Fruit fly (Drosophila melanogaster): ENCODE measurements around the gene CG6813.
A peak's percentile ranks its signal among the peaks of the same experiment; 100 is the strongest.

The CG6813 gene

DNA sequence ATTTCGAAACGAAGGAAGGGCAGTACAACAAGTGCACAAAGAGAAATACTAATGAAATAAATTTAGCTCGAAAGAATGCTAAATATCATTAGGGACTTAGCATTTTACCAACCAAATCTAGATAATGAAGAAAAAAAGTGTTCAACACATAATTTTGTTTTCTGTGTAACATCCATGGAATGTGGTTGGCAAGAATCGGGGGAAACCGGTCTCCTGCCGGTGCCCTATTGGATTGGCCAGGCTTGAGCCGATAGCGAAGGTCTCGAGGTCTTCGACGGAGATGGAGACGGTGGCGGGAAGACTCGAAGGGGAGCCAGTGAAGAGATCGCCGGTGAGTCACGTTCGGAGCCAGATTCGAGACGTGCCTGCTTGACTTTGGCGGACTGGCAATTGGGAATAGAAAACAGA is 31.4 kb upstream of the CG6813 start (continued):
- TF ChIP-seq CG4404 (GFP tag; IDR thresholded peaks at IDR 0.05) (peak; percentile 41), Dip3 (GFP tag; optimal IDR thresholded peaks at IDR 0.05) (peak; percentile 30), CG10321 (GFP tag; IDR thresholded peaks at IDR 0.05) (no peak), CG11695 (GFP tag; IDR thresholded peaks at IDR 0.05) (no peak), Rfx (GFP tag; IDR thresholded peaks at IDR 0.05) (peak; percentile 79), p53 (GFP tag; optimal IDR thresholded peaks at IDR 0.05) (no peak), CG14710 (tag; optimal IDR thresholded peaks at IDR 0.05) (peak; percentile 4), Pdp1 (GFP tag; optimal IDR thresholded peaks at IDR 0.05) (peak; percentile 15 to 43)

DNA sequence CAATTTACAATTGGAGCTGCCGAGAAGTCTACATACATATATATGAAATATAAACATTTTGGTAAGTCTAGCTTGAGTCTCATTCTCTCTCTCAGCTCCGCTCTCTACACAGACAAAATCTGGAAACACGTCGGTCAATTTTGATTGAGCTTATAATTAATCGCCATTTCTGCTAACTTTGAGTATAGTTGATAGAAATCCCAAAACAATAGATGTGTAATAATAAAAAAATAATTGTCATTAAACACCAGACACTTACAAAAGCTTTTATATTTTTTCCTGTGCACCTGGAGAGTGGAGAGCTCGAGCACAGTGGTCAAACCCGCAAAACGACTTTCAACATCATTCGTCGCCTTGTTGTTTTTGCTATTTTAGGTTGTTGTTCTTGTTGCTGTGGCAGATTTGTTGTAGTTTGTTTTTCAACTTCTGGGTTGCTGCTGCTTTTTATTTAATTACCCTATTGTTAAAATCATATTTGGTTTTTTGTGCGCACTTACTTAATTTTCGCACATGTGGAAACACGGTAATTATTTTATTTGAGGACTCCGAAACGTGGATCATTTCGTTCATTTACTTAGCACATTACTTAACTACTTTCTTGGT is 30.3 kb upstream of the CG6813 start:
- TF ChIP-seq Lhr (GFP tag; optimal IDR thresholded peaks at IDR 0.05) (peak; percentile 84), CG12299 (tag; optimal IDR thresholded peaks at IDR 0.05) (peak; percentile 95), hth (optimal IDR thresholded peaks at IDR 0.05) (no peak), chif (GFP tag; optimal IDR thresholded peaks at IDR 0.05) (peak; percentile 95 to 96), CG3995 (GFP tag; optimal IDR thresholded peaks at IDR 0.05) (peak; percentile 65), CG17612 (GFP tag; IDR thresholded peaks at IDR 0.05) (peak; percentile 94), nerfin-2 (GFP tag; IDR thresholded peaks at IDR 0.05; ENCODE audit: partially characterized antibody) (no peak), Doc3 (GFP tag; IDR thresholded peaks at IDR 0.05; ENCODE audit: partially characterized antibody) (0 out of 3 replicates have a peak, but pooled peaks have one; percentile 13), yki (optimal IDR thresholded peaks at IDR 0.05) (no peak), CG4730 (GFP tag; IDR thresholded peaks at IDR 0.05) (peak; percentile 95), lab (GFP tag; optimal IDR thresholded peaks at IDR 0.05) (peak; percentile 98), Aef1 (GFP tag; IDR thresholded peaks at IDR 0.05) (peak; percentile 96), Fer2 (tag; optimal IDR thresholded peaks at IDR 0.05) (peak; percentile 83), Bdp1 (GFP tag; optimal IDR thresholded peaks at IDR 0.05) (peak; percentile 91), maf-S (GFP tag; optimal IDR thresholded peaks at IDR 0.05) (peak; percentile 93), disco-r (GFP tag; optimal IDR thresholded peaks at IDR 0.05) (peak; percentile 86), sens-2 (GFP tag; IDR thresholded peaks at IDR 0.05) (peak; percentile 91), btn (GFP tag; optimal IDR thresholded peaks at IDR 0.05) (peak; percentile 85), ab (GFP tag; optimal IDR thresholded peaks at IDR 0.05) (peak; percentile 84), emc (GFP tag; optimal IDR thresholded peaks at IDR 0.05) (peak; percentile 87), ems (GFP tag; optimal IDR thresholded peaks at IDR 0.05) (peak; percentile 97), HmgD (GFP tag; optimal IDR thresholded peaks at IDR 0.05) (peak; percentile 75), HmgZ (tag; optimal IDR thresholded peaks at IDR 0.05) (peak; percentile 96), salm (tag; optimal IDR thresholded peaks at IDR 0.05) (peak; percentile 94), cas (GFP tag; IDR thresholded peaks at IDR 0.05) (peak; percentile 95), Hmx (GFP tag; optimal IDR thresholded peaks at IDR 0.05) (peak; percentile 85), hbn (GFP tag; IDR thresholded peaks at IDR 0.05; ENCODE audit: partially characterized antibody) (no peak; the same call in 1 of the 2 replicates), Nf-YA (GFP tag; IDR thresholded peaks at IDR 0.05) (peak; percentile 96), row (GFP tag; IDR thresholded peaks at IDR 0.05) (peak; percentile 97), CG18764 (GFP tag; optimal IDR thresholded peaks at IDR 0.05) (peak; percentile 90), CG7987 (GFP tag; optimal IDR thresholded peaks at IDR 0.05) (peak; percentile 92), peb (GFP tag; IDR thresholded peaks at IDR 0.05) (peak; percentile 88), CG5245 (GFP tag; optimal IDR thresholded peaks at IDR 0.05) (peak; percentile 93), CG14965 (GFP tag; optimal IDR thresholded peaks at IDR 0.05; ENCODE audit: borderline replicate concordance) (peak; percentile 66), Usf (GFP tag; optimal IDR thresholded peaks at IDR 0.05) (peak; percentile 84), run (tag; optimal IDR thresholded peaks at IDR 0.05) (peak; percentile 89), bab2 (GFP tag; optimal IDR thresholded peaks at IDR 0.05) (peak; percentile 96), zen2 (GFP tag; IDR thresholded peaks at IDR 0.05; ENCODE audit: partially characterized antibody) (no peak), dpn (GFP tag; optimal IDR thresholded peaks at IDR 0.05) (peak; percentile 96 to 97), tll (GFP tag; optimal IDR thresholded peaks at IDR 0.05) (no peak), jumu (GFP tag; optimal IDR thresholded peaks at IDR 0.05) (peak; percentile 93)

All from whole organism, embryonic.